Fruit fly (Drosophila melanogaster) whole organism, embryonic: ENCODE results near the gene CG17224.

Source experiments
- Atf-2 ChIP-seq: fragments of 200-800 bp; sonication (Bioruptor generic); optimal IDR thresholded peaks from 2 replicates; lab custom pipeline; 2016; ENCODE audit warnings: missing biosample characterization, missing genetic modification characterization
- Bdp1 ChIP-seq: fragments of 200-800 bp; sonication (Bioruptor generic); optimal IDR thresholded peaks from 3 replicates; lab custom pipeline; 2016; ENCODE audit warnings: missing biosample characterization, missing genetic modification characterization
- CG15011 ChIP-seq: fragments of 200-800 bp; sonication (Bioruptor generic); optimal IDR thresholded peaks from 3 replicates; lab custom pipeline; 2018; ENCODE audit warnings: missing biosample characterization, mild to moderate bottlenecking, missing genetic modification characterization
- CG15073 ChIP-seq: fragments of 200-800 bp; sonication (Bioruptor generic); optimal IDR thresholded peaks from 2 replicates; lab custom pipeline; 2016; ENCODE audit warnings: missing biosample characterization, missing genetic modification characterization
- CG1529 ChIP-seq: fragments of 200-800 bp; sonication (Bioruptor generic); optimal IDR thresholded peaks from 3 replicates; lab custom pipeline; 2018; ENCODE audit warnings: missing biosample characterization, missing genetic modification characterization
- CG15601 ChIP-seq: fragments of 200-800 bp; sonication (Bioruptor generic); optimal IDR thresholded peaks from 3 replicates; lab custom pipeline; 2019; ENCODE audit warnings: missing biosample characterization, mild to moderate bottlenecking, missing genetic modification characterization, moderate library complexity
- CG16815 ChIP-seq: fragments of 200-800 bp; sonication (Bioruptor generic); optimal IDR thresholded peaks from 3 replicates; lab custom pipeline; 2017; ENCODE audit warnings: missing biosample characterization, mild to moderate bottlenecking, missing genetic modification characterization
- CG17328 ChIP-seq: fragments of 200-800 bp; sonication (Bioruptor generic); IDR thresholded peaks from 2 replicates; pipeline ENCODE4 v1.3.6; 2022; ENCODE audit warnings: missing biosample characterization, missing genetic modification characterization
- CG17802 ChIP-seq: fragments of 200-800 bp; sonication (Bioruptor generic); optimal IDR thresholded peaks from 2 replicates; lab custom pipeline; 2018; ENCODE audit warnings: missing biosample characterization, mild to moderate bottlenecking, missing genetic modification characterization, moderate library complexity
- CG1792 ChIP-seq: fragments of 200-800 bp; sonication (Bioruptor generic); optimal IDR thresholded peaks from 2 replicates; lab custom pipeline; 2016; ENCODE audit warnings: missing biosample characterization, missing genetic modification characterization
- CG18599 ChIP-seq: fragments of 200-800 bp; sonication (Bioruptor generic); optimal IDR thresholded peaks from 3 replicates; lab custom pipeline; 2017; ENCODE audit warnings: missing biosample characterization, missing genetic modification characterization, mild to moderate bottlenecking, moderate library complexity, missing genetic modification reagents
- CG2120 ChIP-seq: fragments of 200-800 bp; sonication (Bioruptor generic); optimal IDR thresholded peaks from 3 replicates; lab custom pipeline; 2016; ENCODE audit warnings: missing biosample characterization, missing genetic modification characterization
- CG30020 ChIP-seq: fragments of 200-800 bp; optimal IDR thresholded peaks from 2 replicates; lab custom pipeline; 2019; ENCODE audit warnings: missing biosample characterization, mild to moderate bottlenecking, missing genetic modification characterization, moderate library complexity
- CG32532 ChIP-seq: fragments of 200-800 bp; sonication (Bioruptor generic); IDR thresholded peaks from 2 replicates; pipeline ENCODE4 v1.3.6; 2022; ENCODE audit warnings: missing biosample characterization, missing genetic modification characterization
- CG32772 ChIP-seq: fragments of 200-800 bp; sonication (Bioruptor generic); IDR thresholded peaks from 2 replicates; pipeline ENCODE4 v1.3.6; 2022; ENCODE audit warnings: missing biosample characterization, missing genetic modification characterization
- CG3838 ChIP-seq: fragments of 200-800 bp; sonication (Bioruptor generic); optimal IDR thresholded peaks from 3 replicates; lab custom pipeline; 2016; ENCODE audit warnings: missing biosample characterization, missing genetic modification characterization
- CG42726 ChIP-seq: fragments of 200-800 bp; sonication (Bioruptor generic); IDR thresholded peaks from 2 replicates; pipeline ENCODE4 v1.3.6; 2022; ENCODE audit warnings: missing biosample characterization, missing genetic modification characterization; ENCODE audit not compliant: partially characterized antibody
- CG4328 ChIP-seq: fragments of 200-800 bp; sonication (Bioruptor generic); optimal IDR thresholded peaks from 3 replicates; lab custom pipeline; 2017; ENCODE audit warnings: missing biosample characterization, missing genetic modification reagents, missing genetic modification characterization
- CG4424 ChIP-seq: fragments of 200-800 bp; sonication (Bioruptor generic); optimal IDR thresholded peaks from 3 replicates; lab custom pipeline; 2016; ENCODE audit warnings: missing biosample characterization, missing genetic modification characterization
- CG5953 ChIP-seq: fragments of 200-800 bp; sonication (Bioruptor generic); IDR thresholded peaks from 2 replicates; pipeline ENCODE4 v1.3.6; 2022; ENCODE audit warnings: missing biosample characterization, missing genetic modification characterization
- CG6175 ChIP-seq: fragments of 200-800 bp; sonication (Bioruptor generic); IDR thresholded peaks from 3 replicates; pipeline ENCODE4 v1.3.6; 2022; ENCODE audit warnings: missing biosample characterization, missing genetic modification characterization
- CG6689 ChIP-seq: fragments of 200-800 bp; sonication (Bioruptor generic); IDR thresholded peaks from 2 replicates; pipeline ENCODE4 v1.3.6; 2022; ENCODE audit warnings: missing biosample characterization, missing genetic modification characterization
- CG7372 ChIP-seq: fragments of 200-800 bp; sonication (Bioruptor generic); IDR thresholded peaks from 2 replicates; pipeline ENCODE4 v1.3.6; 2022; ENCODE audit warnings: missing biosample characterization, missing genetic modification characterization
- CG7745 ChIP-seq: fragments of 200-800 bp; sonication (Bioruptor generic); optimal IDR thresholded peaks from 2 replicates; lab custom pipeline; 2018; ENCODE audit warnings: missing biosample characterization, mild to moderate bottlenecking, missing genetic modification characterization, moderate library complexity
- CG7786 ChIP-seq: fragments of 200-800 bp; sonication (Bioruptor generic); optimal IDR thresholded peaks from 2 replicates; lab custom pipeline; 2016; ENCODE audit warnings: missing biosample characterization, missing genetic modification characterization
- CG7987 ChIP-seq: fragments of 200-800 bp; sonication (Bioruptor generic); optimal IDR thresholded peaks from 2 replicates; lab custom pipeline; 2018; ENCODE audit warnings: missing biosample characterization, mild to moderate bottlenecking, missing genetic modification characterization, moderate library complexity
- CG8478 ChIP-seq: fragments of >200 bp; optimal IDR thresholded peaks from 2 replicates; lab custom pipeline; 2018
- CG8924 ChIP-seq: fragments of 200-800 bp; optimal IDR thresholded peaks from 3 replicates; lab custom pipeline; 2019; ENCODE audit warnings: missing biosample characterization, mild to moderate bottlenecking, missing genetic modification characterization, moderate library complexity
- CG9437 ChIP-seq: fragments of 200-800 bp; sonication (Bioruptor generic); optimal IDR thresholded peaks from 2 replicates; lab custom pipeline; 2018; ENCODE audit warnings: missing biosample characterization, mild to moderate bottlenecking, missing genetic modification characterization
- CG9932 ChIP-seq: fragments of 200-800 bp; sonication (Bioruptor generic); IDR thresholded peaks from 2 replicates; pipeline ENCODE4 v1.3.6; 2022; ENCODE audit warnings: missing biosample characterization, missing genetic modification characterization
- Camta ChIP-seq: fragments of 200-800 bp; sonication (Bioruptor generic); optimal IDR thresholded peaks from 2 replicates; lab custom pipeline; 2016; ENCODE audit warnings: missing biosample characterization, missing genetic modification characterization
- Dfd ChIP-seq, 2 experiments: fragments of >200 bp; optimal IDR thresholded peaks; 2 replicates each; lab custom pipeline; 2017; ENCODE audit warnings: missing biosample characterization in 2 of 2, missing genetic modification characterization in 2 of 2
- Dip2 ChIP-seq: fragments of 200-800 bp; sonication (Bioruptor generic); IDR thresholded peaks from 2 replicates; pipeline ENCODE4 v1.3.6; 2022; ENCODE audit warnings: missing biosample characterization, missing genetic modification characterization
- MTF-1 ChIP-seq: fragments of 200-800 bp; sonication (Bioruptor generic); optimal IDR thresholded peaks from 2 replicates; lab custom pipeline; 2018; ENCODE audit warnings: missing biosample characterization, mild to moderate bottlenecking, missing genetic modification characterization, borderline replicate concordance
- NC2α ChIP-seq: fragments of 200-800 bp; sonication (Bioruptor generic); optimal IDR thresholded peaks from 2 replicates; lab custom pipeline; 2016; ENCODE audit warnings: missing biosample characterization, missing genetic modification characterization
- YL-1 ChIP-seq: fragments of 200-800 bp; sonication (Bioruptor generic); optimal IDR thresholded peaks from 3 replicates; lab custom pipeline; 2017; ENCODE audit warnings: missing biosample characterization, mild to moderate bottlenecking, missing genetic modification characterization
- cad ChIP-seq: fragments of >200 bp; optimal IDR thresholded peaks from 2 replicates; lab custom pipeline; 2017; ENCODE audit warnings: missing biosample characterization, missing genetic modification characterization
- fru ChIP-seq: fragments of >200 bp; optimal IDR thresholded peaks from 2 replicates; lab custom pipeline; 2017
- insv ChIP-seq, 2 experiments: fragments of 200-800 bp; sonication (Bioruptor generic); optimal IDR thresholded peaks; 3 replicates each; lab custom pipeline; 2016 to 2018; ENCODE audit warnings: missing biosample characterization in 2 of 2, missing genetic modification characterization in 2 of 2
- inv ChIP-seq: fragments of 200-800 bp; sonication (Bioruptor generic); IDR thresholded peaks from 2 replicates; pipeline ENCODE4 v1.3.6; 2022; ENCODE audit warnings: missing biosample characterization, missing genetic modification characterization; ENCODE audit not compliant: partially characterized antibody
- jigr1 ChIP-seq: fragments of 200-800 bp; sonication (Bioruptor generic); IDR thresholded peaks from 3 replicates; pipeline ENCODE4 v1.3.6; 2022; ENCODE audit warnings: missing biosample characterization, missing genetic modification characterization
- knrl ChIP-seq: fragments of 200-800 bp; sonication (Bioruptor generic); IDR thresholded peaks from 3 replicates; pipeline ENCODE4 v1.3.6; 2022; ENCODE audit warnings: missing biosample characterization, missing genetic modification characterization; ENCODE audit not compliant: partially characterized antibody
- nerfin-1 ChIP-seq: fragments of 200-800 bp; sonication (Bioruptor generic); optimal IDR thresholded peaks from 3 replicates; lab custom pipeline; 2019; ENCODE audit warnings: missing biosample characterization, mild to moderate bottlenecking, missing genetic modification characterization, moderate library complexity
- odd ChIP-seq: fragments of 200-800 bp; sonication (Bioruptor generic); optimal IDR thresholded peaks from 2 replicates; lab custom pipeline; 2017; ENCODE audit warnings: missing biosample characterization, mild to moderate bottlenecking, missing genetic modification characterization
- pho ChIP-seq: fragments of 200-800 bp; sonication (Bioruptor generic); optimal IDR thresholded peaks from 2 replicates; lab custom pipeline; 2016; ENCODE audit warnings: missing biosample characterization, missing genetic modification characterization
- ro ChIP-seq: fragments of 200-800 bp; sonication (Bioruptor generic); IDR thresholded peaks from 2 replicates; pipeline ENCODE4 v1.3.6; 2022; ENCODE audit warnings: missing biosample characterization, missing genetic modification characterization
- run ChIP-seq: fragments of 200-800 bp; sonication (Bioruptor generic); optimal IDR thresholded peaks from 3 replicates; lab custom pipeline; 2018; ENCODE audit warnings: missing biosample characterization, mild to moderate bottlenecking, missing genetic modification characterization
- slbo ChIP-seq: fragments of 200-800 bp; sonication (Bioruptor generic); IDR thresholded peaks from 2 replicates; pipeline ENCODE4 v1.3.6; 2022; ENCODE audit warnings: missing biosample characterization, missing genetic modification characterization
- wdn ChIP-seq: fragments of 200-800 bp; sonication (Bioruptor generic); IDR thresholded peaks from 2 replicates; pipeline ENCODE4 v1.3.6; 2022; ENCODE audit warnings: missing biosample characterization, missing genetic modification characterization
- wek ChIP-seq: fragments of 200-800 bp; sonication (Bioruptor generic); optimal IDR thresholded peaks from 3 replicates; lab custom pipeline; 2018; ENCODE audit warnings: missing biosample characterization, mild to moderate bottlenecking, missing genetic modification characterization, moderate library complexity
- wor ChIP-seq: fragments of 200-800 bp; sonication (Bioruptor generic); IDR thresholded peaks from 2 replicates; pipeline ENCODE4 v1.3.6; 2022; ENCODE audit warnings: missing biosample characterization, missing genetic modification characterization
- zen2 ChIP-seq: fragments of 200-800 bp; sonication (Bioruptor generic); IDR thresholded peaks from 3 replicates; pipeline ENCODE4 v1.3.6; 2022; ENCODE audit warnings: missing biosample characterization, missing genetic modification characterization; ENCODE audit not compliant: partially characterized antibody

CG17224 gene

DNA sequence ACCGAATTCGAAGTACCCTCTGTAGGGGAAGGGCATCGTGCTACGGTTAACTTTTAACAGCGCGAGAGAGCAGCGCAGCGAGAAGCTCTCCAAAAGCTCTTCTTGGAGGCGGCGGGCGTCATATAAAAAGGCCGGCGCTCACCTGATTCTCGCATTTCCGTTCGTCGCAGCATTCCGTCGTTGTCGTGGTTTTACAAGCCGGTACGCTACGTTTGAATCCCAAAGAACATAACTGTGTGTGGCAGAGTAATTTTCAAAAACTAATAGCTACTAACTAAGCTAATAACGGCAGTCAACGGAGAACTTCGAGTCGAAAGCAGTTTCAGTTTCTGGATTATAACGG, 38.3 kb upstream of the CG17224 start, which contains the start of gene FASN1 (continued):
- TF ChIP-seq odd (GFP tag; lab: Kevin White, UChicago), result no peak
- TF ChIP-seq CG1529 (GFP tag; lab: Kevin White, UChicago), result no peak
- TF ChIP-seq CG15011 (GFP tag; lab: Kevin White, UChicago), result no peak
- TF ChIP-seq wor (GFP tag; lab: Robert Waterston, UW), result no peak
- peak; percentile 11 for TF ChIP-seq NC2α (GFP tag; lab: Kevin White, UChicago)
- TF ChIP-seq CG7987 (GFP tag; lab: Kevin White, UChicago), result peak; percentile 64
- TF ChIP-seq CG8478 (lab: Kevin White, UChicago), result no peak
- no peak for TF ChIP-seq Dip2
- TF ChIP-seq cad (GFP tag; lab: Kevin White, UChicago), result no peak
- TF ChIP-seq CG18599, result no peak
- TF ChIP-seq CG4328, result peak; percentile 40
- TF ChIP-seq CG4424, result no peak
- TF ChIP-seq CG9437 (GFP tag; lab: Kevin White, UChicago), result no peak
- no peak for TF ChIP-seq CG17328
- no peak for TF ChIP-seq CG15073
- TF ChIP-seq CG1792 (GFP tag; lab: Kevin White, UChicago), result no peak
- TF ChIP-seq run (tag; lab: Kevin White, UChicago), result no peak
- TF ChIP-seq CG6175 (GFP tag; lab: Robert Waterston, UW), result 0 out of 3 replicates have a peak, but pooled peaks have one; percentile 25
- no peak for TF ChIP-seq CG7786 (GFP tag; lab: Kevin White, UChicago)
- TF ChIP-seq CG2120 (GFP tag; lab: Kevin White, UChicago), result no peak
- no peak for TF ChIP-seq CG8924 (tag; lab: Kevin White, UChicago)
- no peak for TF ChIP-seq CG3838
- no peak for TF ChIP-seq CG7745 (tag; lab: Kevin White, UChicago)
- no peak for TF ChIP-seq wdn
- TF ChIP-seq CG7372 (GFP tag; lab: Robert Waterston, UW), result no peak
- TF ChIP-seq Atf-2, result no peak
- no peak for TF ChIP-seq insv (GFP tag; optimal IDR thresholded peaks at IDR 0.05; lab: Kevin White, UChicago)
- no peak for TF ChIP-seq CG32772 (GFP tag; lab: Robert Waterston, UW)
- TF ChIP-seq CG9932 (GFP tag; lab: Robert Waterston, UW), result no peak; the same call in 1 of the 2 replicates
- no peak for TF ChIP-seq CG6689 (GFP tag; lab: Robert Waterston, UW)
- no peak; the same call in none of the 2 replicates for TF ChIP-seq CG32532 (GFP tag; lab: Robert Waterston, UW)
- TF ChIP-seq inv (GFP tag; lab: Robert Waterston, UW), result peak; percentile 25; the same call in 1 of the 2 replicates
- no peak for TF ChIP-seq zen2 (GFP tag; lab: Robert Waterston, UW)
- TF ChIP-seq CG5953 (GFP tag; lab: Robert Waterston, UW), result no peak

DNA sequence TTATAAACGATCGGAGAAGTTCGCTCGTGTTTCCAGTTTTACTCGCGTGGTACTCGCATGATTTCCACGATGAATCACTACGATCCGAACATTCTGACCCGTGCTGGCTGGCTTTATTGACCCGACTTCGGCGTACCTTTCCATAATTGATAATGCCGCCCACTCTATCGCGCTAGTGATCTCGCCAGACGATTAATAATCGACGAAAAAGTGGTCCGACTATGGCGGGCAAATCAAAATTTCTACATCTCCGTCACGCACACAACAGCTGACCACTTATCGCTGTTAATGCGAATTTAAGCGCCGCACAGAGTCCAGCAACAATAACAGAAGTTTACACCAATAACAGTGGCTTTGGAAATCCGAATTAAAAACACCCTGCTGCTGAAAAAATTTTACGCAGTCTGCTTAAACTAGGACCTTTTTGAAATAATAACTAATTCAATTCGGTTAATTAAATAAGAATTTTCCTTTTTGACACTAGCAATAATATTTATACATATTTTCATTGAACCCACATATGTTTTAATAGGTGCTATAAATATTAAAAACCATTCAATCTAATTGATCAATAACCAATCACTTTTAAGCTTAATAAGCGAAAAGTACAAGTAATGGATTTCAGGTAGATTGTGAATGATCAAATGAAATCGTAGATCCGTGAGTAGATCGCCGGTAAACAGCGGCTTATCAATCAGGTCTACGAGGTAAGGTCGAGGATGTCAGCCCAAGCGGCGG, 37.8 kb upstream of the CG17224 start:
- TF ChIP-seq knrl (GFP tag; lab: Robert Waterston, UW), result 0 out of 3 replicates have a peak, but pooled peaks have one; percentile 25
- TF ChIP-seq CG30020, result no peak
- no peak for TF ChIP-seq CG15601 (tag; lab: Kevin White, UChicago)
- no peak for TF ChIP-seq CG1792 (GFP tag; lab: Kevin White, UChicago)
- no peak for TF ChIP-seq CG17802 (tag; lab: Kevin White, UChicago)
- no peak for TF ChIP-seq CG42726 (GFP tag; lab: Robert Waterston, UW)
- TF ChIP-seq fru (lab: Kevin White, UChicago), result no peak
- peak; percentile 11 for TF ChIP-seq Bdp1 (GFP tag; lab: Kevin White, UChicago)
- TF ChIP-seq ro (GFP tag; lab: Robert Waterston, UW), result 0 out of 2 replicates have a peak, but pooled peaks have one; percentile 19
- no peak for TF ChIP-seq Dfd (GFP tag; optimal IDR thresholded peaks at IDR 0.05; lab: Kevin White, UChicago)
- no peak for TF ChIP-seq nerfin-1 (tag; lab: Kevin White, UChicago)
- no peak for TF ChIP-seq wek
- peak; percentile 31 for TF ChIP-seq pho (GFP tag; lab: Kevin White, UChicago)
- no peak for TF ChIP-seq run (tag; lab: Kevin White, UChicago)
- no peak for TF ChIP-seq MTF-1 (GFP tag; lab: Kevin White, UChicago)
- no peak for TF ChIP-seq YL-1 (GFP tag; lab: Kevin White, UChicago)
- TF ChIP-seq jigr1 (GFP tag; lab: Robert Waterston, UW), result no peak
- peak; percentile 67 for TF ChIP-seq slbo (GFP tag; lab: Robert Waterston, UW)
- TF ChIP-seq CG16815, result no peak
- TF ChIP-seq Camta (GFP tag; lab: Kevin White, UChicago), result peak; percentile 30
